Worm (Caenorhabditis elegans) whole organism, late embryonic: Measurements from ENCODE around the gene srh-279.

Experiments used
- C08G9.2 ChIP-seq: sonication (generic microtip); optimal IDR thresholded peaks from 2 replicates; lab custom pipeline; 2016; ENCODE audit warnings: mild to moderate bottlenecking, missing genetic modification characterization, moderate library complexity, missing compliant biosample characterization
- F13H6.1 ChIP-seq: sonication (generic microtip); optimal IDR thresholded peaks from 2 replicates; lab custom pipeline; 2016; ENCODE audit warnings: missing genetic modification characterization, missing compliant biosample characterization
- K09A11.1 ChIP-seq: sonication (generic microtip); optimal IDR thresholded peaks from 2 replicates; lab custom pipeline; 2017; ENCODE audit warnings: antibody characterized with exemption, mild to moderate bottlenecking, missing genetic modification characterization, missing compliant biosample characterization; ENCODE audit not compliant: insufficient read depth
- Y22D7AL.16 ChIP-seq: sonication (generic microtip); optimal IDR thresholded peaks from 2 replicates; lab custom pipeline; 2016; ENCODE audit warnings: missing genetic modification characterization, missing compliant biosample characterization
- ceh-14 ChIP-seq: sonication (generic microtip); optimal IDR thresholded peaks from 2 replicates; lab custom pipeline; 2016; ENCODE audit warnings: missing genotype, missing genetic modification characterization, missing compliant biosample characterization
- ceh-22 ChIP-seq: sonication (generic microtip); optimal IDR thresholded peaks from 2 replicates; lab custom pipeline; 2017; ENCODE audit warnings: missing biosample characterization, missing genetic modification characterization
- ceh-24 ChIP-seq: sonication (generic microtip); optimal IDR thresholded peaks from 2 replicates; lab custom pipeline; 2016; ENCODE audit warnings: mild to moderate bottlenecking, missing genetic modification characterization, missing compliant biosample characterization
- ceh-9 ChIP-seq: sonication (generic microtip); optimal IDR thresholded peaks from 2 replicates; lab custom pipeline; 2016; ENCODE audit warnings: mild to moderate bottlenecking, missing genetic modification characterization, inconsistent platforms, missing compliant biosample characterization
- che-1 ChIP-seq: sonication (generic microtip); optimal IDR thresholded peaks from 2 replicates; lab custom pipeline; 2016; ENCODE audit warnings: mild to moderate bottlenecking, missing genetic modification characterization, missing compliant biosample characterization
- dmd-4 ChIP-seq: sonication (generic microtip); optimal IDR thresholded peaks from 2 replicates; lab custom pipeline; 2016; ENCODE audit warnings: borderline replicate concordance, missing genetic modification characterization, missing compliant biosample characterization
- dve-1 ChIP-seq: sonication (generic microtip); optimal IDR thresholded peaks from 2 replicates; lab custom pipeline; 2017; ENCODE audit warnings: antibody characterized with exemption, mild to moderate bottlenecking, missing genetic modification characterization, missing compliant biosample characterization
- ets-4 ChIP-seq: sonication (generic microtip); optimal IDR thresholded peaks from 2 replicates; lab custom pipeline; 2016; ENCODE audit warnings: missing genetic modification characterization, missing compliant biosample characterization
- eyg-1 ChIP-seq: sonication (generic microtip); optimal IDR thresholded peaks from 2 replicates; lab custom pipeline; 2016; ENCODE audit warnings: missing genotype, missing genetic modification characterization, missing compliant biosample characterization
- fkh-10 ChIP-seq: fragments of 150-350 bp; optimal IDR thresholded peaks from 2 replicates; lab custom pipeline; 2014; ENCODE audit warnings: missing biosample characterization, missing genetic modification reagents, missing genetic modification characterization
- fkh-6 ChIP-seq: sonication (generic microtip); optimal IDR thresholded peaks from 2 replicates; lab custom pipeline; 2016; ENCODE audit warnings: missing genetic modification characterization, missing compliant biosample characterization
- gmeb-2 ChIP-seq: sonication (generic microtip); optimal IDR thresholded peaks from 2 replicates; lab custom pipeline; 2016; ENCODE audit warnings: missing genetic modification characterization, inconsistent platforms, missing compliant biosample characterization
- hlh-30 ChIP-seq: sonication (generic microtip); optimal IDR thresholded peaks from 2 replicates; lab custom pipeline; 2017; ENCODE audit warnings: antibody characterized with exemption, missing genetic modification characterization, missing compliant biosample characterization; ENCODE audit not compliant: insufficient read depth
- hlh-6 ChIP-seq: sonication (generic microtip); optimal IDR thresholded peaks from 2 replicates; lab custom pipeline; 2016; ENCODE audit warnings: missing genotype, missing genetic modification characterization, missing compliant biosample characterization
- hlh-8 ChIP-seq: sonication (generic microtip); optimal IDR thresholded peaks from 2 replicates; lab custom pipeline; 2016; ENCODE audit warnings: missing genotype, missing genetic modification characterization, missing compliant biosample characterization
- lim-6 ChIP-seq: sonication (generic microtip); optimal IDR thresholded peaks from 2 replicates; lab custom pipeline; 2016; ENCODE audit warnings: missing genetic modification characterization, missing compliant biosample characterization
- lin-11 ChIP-seq: fragments of 200-800 bp; sonication (Bioruptor generic); optimal IDR thresholded peaks from 2 replicates; lab custom pipeline; 2018; ENCODE audit warnings: mild to moderate bottlenecking, missing genetic modification characterization, missing compliant biosample characterization
- mec-3 ChIP-seq: sonication (generic microtip); optimal IDR thresholded peaks from 2 replicates; lab custom pipeline; 2016; ENCODE audit warnings: borderline replicate concordance, missing genetic modification characterization, missing compliant biosample characterization
- nfya-1 ChIP-seq: sonication (generic microtip); optimal IDR thresholded peaks from 2 replicates; lab custom pipeline; 2017; ENCODE audit warnings: missing genetic modification characterization, mild to moderate bottlenecking, missing compliant biosample characterization, antibody characterized with exemption, moderate library complexity
- nhr-232 ChIP-seq: sonication (generic microtip); optimal IDR thresholded peaks from 2 replicates; lab custom pipeline; 2016; ENCODE audit warnings: missing genetic modification characterization, missing compliant biosample characterization
- odd-2 ChIP-seq: sonication (generic microtip); optimal IDR thresholded peaks from 2 replicates; lab custom pipeline; 2017; ENCODE audit warnings: antibody characterized with exemption, mild to moderate bottlenecking, missing genetic modification characterization, missing compliant biosample characterization
- pag-3 ChIP-seq: sonication (generic microtip); optimal IDR thresholded peaks from 2 replicates; lab custom pipeline; 2016; ENCODE audit warnings: missing compliant biosample characterization, missing genetic modification characterization, borderline replicate concordance
- pat-9 ChIP-seq: fragments of 200-800 bp; sonication (Bioruptor generic); optimal IDR thresholded peaks from 2 replicates; lab custom pipeline; 2018; ENCODE audit warnings: mild to moderate bottlenecking, missing genetic modification characterization, moderate library complexity, missing compliant biosample characterization
- pax-1 ChIP-seq: fragments of 150-350 bp; optimal IDR thresholded peaks from 2 replicates; lab custom pipeline; 2014; ENCODE audit warnings: missing biosample characterization, missing genetic modification characterization
- pha-2 ChIP-seq: sonication (generic microtip); optimal IDR thresholded peaks from 2 replicates; lab custom pipeline; 2017; ENCODE audit warnings: mild to moderate bottlenecking, missing genetic modification characterization, missing compliant biosample characterization
- pros-1 ChIP-seq: fragments of 150-350 bp; optimal IDR thresholded peaks from 2 replicates; lab custom pipeline; 2014; ENCODE audit warnings: missing biosample characterization, missing genetic modification reagents, missing genetic modification characterization
- ref-2 ChIP-seq: sonication (generic microtip); optimal IDR thresholded peaks from 2 replicates; lab custom pipeline; 2016; ENCODE audit warnings: missing genetic modification characterization, missing compliant biosample characterization
- sdc-2 ChIP-seq: sonication (generic microtip); optimal IDR thresholded peaks from 2 replicates; lab custom pipeline; 2016; ENCODE audit warnings: missing genotype, missing genetic modification characterization, missing compliant biosample characterization
- sox-2 ChIP-seq: fragments of 200-800 bp; sonication (Bioruptor generic); IDR thresholded peaks from 2 replicates; pipeline ENCODE4 v1.3.6; 2022; ENCODE audit warnings: missing genetic modification reagents, missing genetic modification characterization, missing compliant biosample characterization
- sox-4 ChIP-seq: sonication (generic microtip); optimal IDR thresholded peaks from 2 replicates; lab custom pipeline; 2017; ENCODE audit warnings: mild to moderate bottlenecking, missing genetic modification characterization, inconsistent platforms, missing compliant biosample characterization
- syd-9 ChIP-seq: sonication (generic microtip); optimal IDR thresholded peaks from 2 replicates; lab custom pipeline; 2016; ENCODE audit warnings: mild to moderate bottlenecking, missing genetic modification characterization, moderate library complexity, missing compliant biosample characterization
- tbx-2 ChIP-seq: sonication (generic microtip); optimal IDR thresholded peaks from 2 replicates; lab custom pipeline; 2016; ENCODE audit warnings: missing genetic modification characterization, missing compliant biosample characterization
- unc-3 ChIP-seq, 2 experiments: fragments of 200-800 bp in 1 of 2; sonication (Bioruptor generic) in 1 of 2; sonication (generic microtip) in 1 of 2; conservative IDR thresholded peaks in 1 of 2; optimal IDR thresholded peaks in 1 of 2; 2 replicates each; pipeline versions ENCODE4 v1.3.6 to Lab custom; 2016 to 2022; ENCODE audit warnings: missing compliant biosample characterization in 2 of 2, missing genetic modification characterization in 2 of 2, missing genetic modification reagents in 1 of 2
- unc-42 ChIP-seq: sonication (generic microtip); optimal IDR thresholded peaks from 2 replicates; lab custom pipeline; 2016; ENCODE audit warnings: missing genotype, missing genetic modification characterization, missing compliant biosample characterization

The srh-279 gene

DNA sequence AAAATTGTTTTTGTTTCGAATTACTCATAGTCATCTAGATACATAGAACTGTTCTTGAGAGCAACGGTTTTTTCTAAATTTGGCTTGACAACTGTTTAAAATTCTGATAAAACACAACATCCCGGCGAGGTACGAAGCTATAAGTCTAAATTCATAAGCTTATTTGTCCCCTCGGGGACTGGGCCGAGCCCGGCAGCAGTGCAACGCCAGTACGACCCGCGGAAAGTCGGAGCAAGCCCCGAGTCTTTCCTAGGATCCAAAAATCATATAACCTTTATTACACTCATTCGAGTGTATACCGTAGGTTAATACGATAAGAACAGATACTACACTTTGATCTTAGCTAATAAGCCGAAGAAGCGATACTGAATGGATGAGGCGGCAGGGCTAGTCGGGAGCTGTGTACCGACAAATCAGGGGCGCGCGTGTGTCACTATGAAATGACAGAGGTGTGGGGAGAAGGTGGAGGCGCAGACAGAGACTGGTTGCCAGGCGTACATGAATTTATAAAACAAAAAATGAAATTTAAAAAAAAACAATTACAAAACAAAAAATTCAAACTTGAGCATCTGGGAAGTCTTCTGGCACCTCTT is 33.4 kb downstream of the srh-279 start:
- TF ChIP-seq sox-2 (GFP tag; lab: Robert Waterston, UW) (no peak), pha-2 (tag; lab: Kevin White, UChicago) (no peak), F13H6.1 (tag; lab: Kevin White, UChicago) (no peak), pros-1 (tag; lab: Kevin White, UChicago) (no peak), ceh-14 (tag; lab: Kevin White, UChicago) (no peak), Y22D7AL.16 (tag; lab: Kevin White, UChicago) (no peak)

DNA sequence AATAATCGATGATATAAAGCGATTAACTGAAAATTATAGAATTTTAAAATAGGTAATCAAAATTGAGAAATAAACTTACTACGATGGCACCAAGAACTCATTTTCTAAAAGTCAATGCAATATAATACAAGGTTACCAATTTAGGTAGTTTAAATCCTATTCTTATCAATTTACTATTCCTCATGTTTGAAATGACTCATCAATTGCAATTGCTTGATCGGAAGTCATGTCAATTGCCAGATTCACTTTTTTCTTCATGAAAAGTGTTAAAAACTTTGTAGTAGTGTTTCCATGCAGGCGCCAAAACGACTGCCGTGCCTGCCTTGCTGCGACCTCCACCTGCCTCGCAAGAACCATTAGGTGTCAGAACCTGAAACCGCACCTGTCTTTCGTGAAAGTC is 34.4 kb downstream of the srh-279 start, which contains the start of gene F11A5.13:
Gene F11A5.13 (minus strand): TSS at position 101 of the 400 bp plus-strand sequence.
- TF ChIP-seq pax-1 (tag; lab: Kevin White, UChicago) (no peak), fkh-6 (no peak), lim-6 (tag; lab: Kevin White, UChicago) (no peak), ceh-9 (tag; lab: Kevin White, UChicago) (no peak), C08G9.2 (tag; lab: Kevin White, UChicago) (no peak), dmd-4 (tag; lab: Kevin White, UChicago) (no peak), nfya-1 (tag; lab: Kevin White, UChicago) (no peak), ref-2 (tag; lab: Kevin White, UChicago) (no peak), eyg-1 (tag; lab: Kevin White, UChicago) (no peak), unc-42 (tag; lab: Kevin White, UChicago) (no peak), pag-3 (tag; lab: Kevin White, UChicago) (no peak), sdc-2 (tag; lab: Kevin White, UChicago) (no peak), K09A11.1 (tag; lab: Kevin White, UChicago) (no peak), syd-9 (no peak), sox-4 (tag; lab: Kevin White, UChicago) (no peak), che-1 (no peak), ceh-22 (tag; lab: Kevin White, UChicago) (no peak), gmeb-2 (tag; lab: Kevin White, UChicago) (no peak)

DNA sequence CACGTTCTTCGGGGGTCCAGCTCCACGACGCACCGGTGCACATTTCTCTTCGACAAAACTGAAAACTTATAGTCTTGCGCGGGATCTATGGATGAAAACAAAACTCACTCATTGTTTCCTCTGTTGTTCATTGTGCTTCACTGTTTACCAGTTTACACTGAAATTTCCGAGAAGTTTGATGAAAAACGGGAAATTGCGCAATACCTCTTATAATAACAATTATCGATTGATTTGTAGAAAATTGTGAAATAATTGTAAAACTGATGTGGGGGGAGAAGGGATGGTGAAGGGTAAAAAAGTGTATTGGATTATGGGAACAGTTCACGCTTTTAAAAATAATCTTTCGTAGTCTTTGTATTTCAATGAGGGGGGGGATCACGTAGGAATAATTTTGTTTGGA is 37.2 kb downstream of the srh-279 start:
- TF ChIP-seq nhr-232: no peak
- no peak for TF ChIP-seq ref-2 (tag; lab: Kevin White, UChicago)
- TF ChIP-seq che-1: no peak
- no peak for TF ChIP-seq Y22D7AL.16 (tag; lab: Kevin White, UChicago)
- no peak for TF ChIP-seq tbx-2
- TF ChIP-seq fkh-10: no peak
- no peak for TF ChIP-seq mec-3 (tag; lab: Kevin White, UChicago)
- no peak for TF ChIP-seq odd-2 (tag; lab: Kevin White, UChicago)
- no peak for TF ChIP-seq syd-9
- no peak for TF ChIP-seq ceh-14 (tag; lab: Kevin White, UChicago)
- TF ChIP-seq ceh-24 (tag; lab: Kevin White, UChicago): no peak
- TF ChIP-seq hlh-8 (tag; lab: Kevin White, UChicago): no peak
- no peak for TF ChIP-seq dve-1 (tag; lab: Kevin White, UChicago)
- no peak for TF ChIP-seq lin-11 (tag; lab: Kevin White, UChicago)
- no peak for TF ChIP-seq ets-4 (tag; lab: Kevin White, UChicago)

DNA sequence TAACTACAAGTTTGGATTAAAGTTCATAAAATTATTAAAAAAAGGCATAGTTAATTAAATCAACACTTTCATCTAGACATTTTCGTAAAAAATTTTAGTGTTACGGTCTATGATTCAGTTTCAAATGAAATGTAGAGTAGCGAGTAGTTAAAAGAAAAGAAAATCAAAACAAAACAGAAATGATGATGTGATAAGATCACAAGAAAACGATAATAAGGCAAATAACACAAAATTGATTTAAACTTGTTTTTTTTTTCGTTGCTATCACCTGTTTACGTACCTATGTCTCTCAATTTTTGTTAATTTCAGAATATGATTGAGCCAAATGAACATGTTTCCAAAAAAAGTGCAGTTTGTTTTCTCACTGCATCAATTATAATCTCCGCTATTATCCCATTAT is 37.7 kb downstream of the srh-279 start, which contains the start of the genes F21H7.2 and F21H7.12:
Gene F21H7.2 (minus strand): TSS at position 101 of the 400 bp plus-strand sequence.
Gene F21H7.12 (plus strand): TSS at position 270 of the 400 bp plus-strand sequence.
- TF ChIP-seq pat-9 (no peak), lin-11 (tag; lab: Kevin White, UChicago) (no peak), che-1 (no peak), hlh-30 (tag; lab: Kevin White, UChicago) (no peak), unc-3 (GFP tag; conservative IDR thresholded peaks at IDR 0.05; lab: Robert Waterston, UW) (no peak), unc-3 (tag; optimal IDR thresholded peaks at IDR 0.05; lab: Kevin White, UChicago) (no peak), nhr-232 (no peak), ceh-14 (tag; lab: Kevin White, UChicago) (no peak), mec-3 (tag; lab: Kevin White, UChicago) (no peak), hlh-6 (tag; lab: Kevin White, UChicago) (no peak), sdc-2 (tag; lab: Kevin White, UChicago) (no peak)
